Fruit fly (Drosophila melanogaster): Measurements from ENCODE around the gene Gr66a.

Gr66a gene

DNA sequence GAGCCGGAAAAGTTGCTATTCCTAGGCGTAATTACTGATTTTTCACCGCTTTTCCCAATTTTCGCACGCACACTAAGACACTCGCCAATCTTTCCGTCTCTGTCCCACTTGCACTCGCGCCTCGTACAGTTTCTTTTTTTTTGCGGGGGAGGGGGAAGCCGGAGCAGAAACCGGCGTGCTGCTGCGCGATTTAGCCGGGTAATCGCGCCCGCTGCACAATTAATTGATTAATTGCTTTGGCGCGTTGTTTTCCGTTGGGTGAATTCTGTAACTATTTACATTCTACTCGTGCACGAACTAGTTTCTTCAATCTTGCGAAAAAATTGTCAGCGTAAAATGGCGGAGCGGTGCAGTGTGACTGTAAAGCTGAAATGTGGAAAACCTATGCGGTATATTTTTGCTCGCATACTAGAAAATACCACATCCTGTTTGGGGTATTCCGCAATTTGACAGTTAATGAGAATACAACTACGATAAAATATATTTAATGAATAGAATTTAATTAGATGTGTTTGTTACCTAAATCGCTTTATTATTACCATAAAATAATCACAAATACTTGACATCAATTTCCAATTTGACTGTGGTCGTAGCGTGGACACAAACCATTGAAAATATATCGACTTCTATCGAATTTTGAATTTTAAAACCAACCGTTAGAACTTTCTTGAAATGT is 8.5 kb upstream of the Gr66a start, which contains the start of gene Cpsf6 (continued):
- TF ChIP-seq CG10147 (GFP tag; optimal IDR thresholded peaks at IDR 0.05) = peak; percentile 44
- peak; percentile 32; the same call in 1 of the 2 replicates for TF ChIP-seq Nf-YA (GFP tag; IDR thresholded peaks at IDR 0.05)
- TF ChIP-seq Optix (GFP tag; IDR thresholded peaks at IDR 0.05) = no peak
- no peak for TF ChIP-seq Gug (GFP tag; IDR thresholded peaks at IDR 0.05)
- peak; percentile 78 for TF ChIP-seq CG2712 (tag; optimal IDR thresholded peaks at IDR 0.05)
- TF ChIP-seq CG17186 (GFP tag; optimal IDR thresholded peaks at IDR 0.05) = peak; percentile 54
- peak; percentile 79 for TF ChIP-seq pzg (GFP tag; optimal IDR thresholded peaks at IDR 0.05)
- peak; percentile 82 for TF ChIP-seq ci (GFP tag; IDR thresholded peaks at IDR 0.05)
- no peak for TF ChIP-seq Neu2 (GFP tag; optimal IDR thresholded peaks at IDR 0.05; ENCODE audit: borderline replicate concordance)
- no peak for TF ChIP-seq bab2 (GFP tag; optimal IDR thresholded peaks at IDR 0.05)
- peak; percentile 30; the same call in 1 of the 2 replicates for TF ChIP-seq CG14667 (GFP tag; IDR thresholded peaks at IDR 0.05)
- TF ChIP-seq chn (GFP tag; optimal IDR thresholded peaks at IDR 0.05) = peak; percentile 6
- TF ChIP-seq slbo (GFP tag; IDR thresholded peaks at IDR 0.05) = peak; percentile 80
- TF ChIP-seq seq (GFP tag; IDR thresholded peaks at IDR 0.05) = no peak
- TF ChIP-seq ap (GFP tag; IDR thresholded peaks at IDR 0.05) = 0 out of 2 replicates have a peak, but pooled peaks have one; percentile 25
- TF ChIP-seq CG14050 (GFP tag; IDR thresholded peaks at IDR 0.05) = peak; percentile 61; the same call in 2 of the 3 replicates
- no peak for TF ChIP-seq Jarid2 (GFP tag; optimal IDR thresholded peaks at IDR 0.05)
- peak; percentile 30 for TF ChIP-seq Hmx (GFP tag; optimal IDR thresholded peaks at IDR 0.05)
- no peak; the same call in 1 of the 2 replicates for TF ChIP-seq CG16779 (GFP tag; IDR thresholded peaks at IDR 0.05)
- peak; percentile 29 to 72 for TF ChIP-seq Hr51 (GFP tag; optimal IDR thresholded peaks at IDR 0.05)
- no peak for TF ChIP-seq Taf1 (GFP tag; IDR thresholded peaks at IDR 0.05)
- peak; percentile 84 for TF ChIP-seq CG17568 (GFP tag; optimal IDR thresholded peaks at IDR 0.05)
- peak; percentile 79 for TF ChIP-seq CG13424 (tag; optimal IDR thresholded peaks at IDR 0.05)
- TF ChIP-seq CG31388 (GFP tag; optimal IDR thresholded peaks at IDR 0.05) = peak; percentile 24
- TF ChIP-seq scrt (GFP tag; optimal IDR thresholded peaks at IDR 0.05) = peak; percentile 1
- peak; percentile 54 for TF ChIP-seq BEAF-32 (GFP tag; optimal IDR thresholded peaks at IDR 0.05)
- TF ChIP-seq sug (tag; optimal IDR thresholded peaks at IDR 0.05) = peak; percentile 68
- peak; percentile 20 for TF ChIP-seq tio (GFP tag; optimal IDR thresholded peaks at IDR 0.05)
- no peak for TF ChIP-seq CG34376 (GFP tag; optimal IDR thresholded peaks at IDR 0.05)
- TF ChIP-seq fd102C (GFP tag; optimal IDR thresholded peaks at IDR 0.05) = peak; percentile 5
- TF ChIP-seq D (optimal IDR thresholded peaks at IDR 0.05) = no peak
- TF ChIP-seq D (GFP tag; optimal IDR thresholded peaks at IDR 0.05) = peak; percentile 30
- TF ChIP-seq Dip3 (GFP tag; optimal IDR thresholded peaks at IDR 0.05) = peak; percentile 2
- TF ChIP-seq CG10979 (tag; optimal IDR thresholded peaks at IDR 0.05) = peak; percentile 64
- TF ChIP-seq ems (GFP tag; optimal IDR thresholded peaks at IDR 0.05) = peak; percentile 35
- TF ChIP-seq toy (GFP tag; IDR thresholded peaks at IDR 0.05) = no peak
- TF ChIP-seq wek (GFP tag; optimal IDR thresholded peaks at IDR 0.05) = peak; percentile 99
- TF ChIP-seq CG15601 (tag; optimal IDR thresholded peaks at IDR 0.05) = peak; percentile 69
- 0 out of 2 replicates have a peak, but pooled peaks have one; percentile 20 for TF ChIP-seq ato (GFP tag; IDR thresholded peaks at IDR 0.05; ENCODE audit: partially characterized antibody)
- TF ChIP-seq CG12104 (GFP tag; optimal IDR thresholded peaks at IDR 0.05) = peak; percentile 47
- TF ChIP-seq CG16815 (GFP tag; optimal IDR thresholded peaks at IDR 0.05) = peak; percentile 22
- no peak for TF ChIP-seq Lpt (GFP tag; optimal IDR thresholded peaks at IDR 0.05)
- TF ChIP-seq CG12155 (GFP tag; optimal IDR thresholded peaks at IDR 0.05) = peak; percentile 44
- TF ChIP-seq Awh (GFP tag; IDR thresholded peaks at IDR 0.05) = peak; percentile 54; the same call in 1 of the 2 replicates
- no peak for TF ChIP-seq peb (GFP tag; IDR thresholded peaks at IDR 0.05)
- TF ChIP-seq cato (GFP tag; optimal IDR thresholded peaks at IDR 0.05; ENCODE audit: borderline replicate concordance) = peak; percentile 19
- peak; percentile 36 for TF ChIP-seq CG10654 (GFP tag; optimal IDR thresholded peaks at IDR 0.05)
- 0 out of 3 replicates have a peak, but pooled peaks have one; percentile 38 for TF ChIP-seq CG16813 (GFP tag; IDR thresholded peaks at IDR 0.05; ENCODE audit: partially characterized antibody)
- TF ChIP-seq CG43689 (GFP tag; IDR thresholded peaks at IDR 0.05) = no peak
